Fruit fly (Drosophila melanogaster) whole organism, embryonic: Measurements from ENCODE around the gene Acat1.
A peak's percentile ranks its signal among the peaks of the same experiment; 100 is the strongest.

Experiments
- Adf1 ChIP-seq: fragments of 200-800 bp; sonication (Bioruptor generic); IDR thresholded peaks from 2 replicates; pipeline ENCODE4 v1.3.6; 2022; ENCODE audit warnings: missing biosample characterization, missing genetic modification characterization
- Bteb2 ChIP-seq: fragments of 200-800 bp; sonication (Bioruptor generic); optimal IDR thresholded peaks from 2 replicates; lab custom pipeline; 2016; ENCODE audit warnings: missing biosample characterization, missing genetic modification characterization
- CG10209 ChIP-seq: fragments of 200-800 bp; sonication (Bioruptor generic); optimal IDR thresholded peaks from 3 replicates; lab custom pipeline; 2017; ENCODE audit warnings: missing biosample characterization, mild to moderate bottlenecking, missing genetic modification characterization, missing genetic modification reagents
- CG10274 ChIP-seq: fragments of 200-800 bp; sonication (Bioruptor generic); optimal IDR thresholded peaks from 3 replicates; lab custom pipeline; 2017; ENCODE audit warnings: missing biosample characterization, mild to moderate bottlenecking, missing genetic modification characterization
- CG11398 ChIP-seq: fragments of 200-800 bp; sonication (Bioruptor generic); optimal IDR thresholded peaks from 2 replicates; lab custom pipeline; 2016; ENCODE audit warnings: missing biosample characterization, missing genetic modification characterization
- CG11696 ChIP-seq: fragments of 200-800 bp; sonication (Bioruptor generic); IDR thresholded peaks from 2 replicates; pipeline ENCODE4 v1.3.6; 2022; ENCODE audit warnings: missing biosample characterization, missing genetic modification characterization
- CG13296 ChIP-seq: fragments of 200-800 bp; sonication (Bioruptor generic); optimal IDR thresholded peaks from 3 replicates; lab custom pipeline; 2018; ENCODE audit warnings: missing biosample characterization, mild to moderate bottlenecking, missing genetic modification characterization
- CG15011 ChIP-seq: fragments of 200-800 bp; sonication (Bioruptor generic); optimal IDR thresholded peaks from 3 replicates; lab custom pipeline; 2018; ENCODE audit warnings: missing biosample characterization, mild to moderate bottlenecking, missing genetic modification characterization
- CG1529 ChIP-seq: fragments of 200-800 bp; sonication (Bioruptor generic); optimal IDR thresholded peaks from 3 replicates; lab custom pipeline; 2018; ENCODE audit warnings: missing biosample characterization, missing genetic modification characterization
- CG17829 ChIP-seq: fragments of 200-800 bp; optimal IDR thresholded peaks from 2 replicates; lab custom pipeline; 2019; ENCODE audit warnings: missing biosample characterization, mild to moderate bottlenecking, missing genetic modification characterization, moderate library complexity
- CG17912 ChIP-seq: fragments of 200-800 bp; sonication (Bioruptor generic); optimal IDR thresholded peaks from 2 replicates; lab custom pipeline; 2018; ENCODE audit warnings: missing biosample characterization, mild to moderate bottlenecking, missing genetic modification characterization
- CG18764 ChIP-seq: fragments of 200-800 bp; sonication (Bioruptor generic); optimal IDR thresholded peaks from 3 replicates; lab custom pipeline; 2016; ENCODE audit warnings: missing biosample characterization, missing genetic modification characterization
- CG2875 ChIP-seq: fragments of 200-800 bp; sonication (Bioruptor generic); optimal IDR thresholded peaks from 2 replicates; lab custom pipeline; 2017; ENCODE audit warnings: missing biosample characterization, mild to moderate bottlenecking, missing genetic modification characterization, missing genetic modification reagents
- CG4328 ChIP-seq: fragments of 200-800 bp; sonication (Bioruptor generic); optimal IDR thresholded peaks from 3 replicates; lab custom pipeline; 2017; ENCODE audit warnings: missing biosample characterization, missing genetic modification reagents, missing genetic modification characterization
- CG4617 ChIP-seq: fragments of 200-800 bp; sonication (Bioruptor generic); optimal IDR thresholded peaks from 3 replicates; lab custom pipeline; 2016; ENCODE audit warnings: missing biosample characterization, missing genetic modification characterization, borderline replicate concordance
- CG4707 ChIP-seq: fragments of 200-800 bp; sonication (Bioruptor generic); optimal IDR thresholded peaks from 2 replicates; lab custom pipeline; 2018; ENCODE audit warnings: missing biosample characterization, mild to moderate bottlenecking, missing genetic modification characterization, moderate library complexity
- CG5180 ChIP-seq: fragments of 200-800 bp; sonication (Bioruptor generic); optimal IDR thresholded peaks from 3 replicates; lab custom pipeline; 2017; ENCODE audit warnings: missing biosample characterization, missing genetic modification characterization, mild to moderate bottlenecking, moderate library complexity, missing genetic modification reagents
- CG7786 ChIP-seq: fragments of 200-800 bp; sonication (Bioruptor generic); optimal IDR thresholded peaks from 2 replicates; lab custom pipeline; 2016; ENCODE audit warnings: missing biosample characterization, missing genetic modification characterization
- CG8944 ChIP-seq: fragments of 200-800 bp; sonication (Bioruptor generic); optimal IDR thresholded peaks from 3 replicates; lab custom pipeline; 2016; ENCODE audit warnings: missing biosample characterization, missing genetic modification characterization
- Fer3 ChIP-seq: fragments of 200-800 bp; sonication (Bioruptor generic); optimal IDR thresholded peaks from 2 replicates; lab custom pipeline; 2018; ENCODE audit warnings: missing biosample characterization, mild to moderate bottlenecking, missing genetic modification characterization, moderate library complexity
- Gsc ChIP-seq: fragments of 200-800 bp; sonication (Bioruptor generic); IDR thresholded peaks from 2 replicates; pipeline ENCODE4 v1.3.6; 2022; ENCODE audit warnings: missing biosample characterization, missing genetic modification characterization
- H2.0 ChIP-seq: fragments of 200-800 bp; sonication (Bioruptor generic); IDR thresholded peaks from 2 replicates; pipeline ENCODE4 v1.3.6; 2022; ENCODE audit warnings: missing biosample characterization, missing genetic modification characterization
- Hr51 ChIP-seq, 2 experiments: fragments of 200-800 bp; sonication (Bioruptor generic); optimal IDR thresholded peaks; 2 replicates in 1 of 2; 3 replicates in 1 of 2; lab custom pipeline; 2016 to 2018; ENCODE audit warnings: missing biosample characterization in 2 of 2, missing genetic modification characterization in 2 of 2, mild to moderate bottlenecking in 1 of 2, moderate library complexity in 1 of 2
- Jarid2 ChIP-seq: fragments of 200-800 bp; sonication (Bioruptor generic); optimal IDR thresholded peaks from 3 replicates; lab custom pipeline; 2017; ENCODE audit warnings: mild to moderate bottlenecking, missing biosample characterization, missing genetic modification reagents, missing genetic modification characterization
- Max ChIP-seq: fragments of 200-800 bp; sonication (Bioruptor generic); optimal IDR thresholded peaks from 2 replicates; lab custom pipeline; 2016; ENCODE audit warnings: missing biosample characterization, mild to moderate bottlenecking, missing genetic modification characterization
- Myb ChIP-seq: fragments of 200-800 bp; sonication (Bioruptor generic); optimal IDR thresholded peaks from 2 replicates; lab custom pipeline; 2016; ENCODE audit warnings: missing biosample characterization, missing genetic modification characterization
- Nf-YC ChIP-seq: fragments of 200-800 bp; optimal IDR thresholded peaks from 3 replicates; lab custom pipeline; 2019; ENCODE audit warnings: missing biosample characterization, mild to moderate bottlenecking, missing genetic modification characterization, moderate library complexity
- Opbp ChIP-seq: fragments of 200-800 bp; sonication (Bioruptor generic); IDR thresholded peaks from 3 replicates; pipeline ENCODE4 v1.3.6; 2022; ENCODE audit warnings: missing biosample characterization, missing genetic modification characterization; ENCODE audit not compliant: partially characterized antibody
- Pdp1 ChIP-seq, 2 experiments: fragments of 200-800 bp; sonication (Bioruptor generic); optimal IDR thresholded peaks; 3 replicates each; lab custom pipeline; 2016; ENCODE audit warnings: missing biosample characterization in 2 of 2, missing genetic modification characterization in 2 of 2, mild to moderate bottlenecking in 1 of 2, moderate library complexity in 1 of 2
- Ptx1 ChIP-seq: fragments of 200-800 bp; sonication (Bioruptor generic); IDR thresholded peaks from 2 replicates; pipeline ENCODE4 v1.3.6; 2022; ENCODE audit warnings: missing biosample characterization, missing genetic modification characterization
- Ravus ChIP-seq: fragments of 200-800 bp; sonication (Bioruptor generic); IDR thresholded peaks from 2 replicates; pipeline ENCODE4 v1.3.6; 2022; ENCODE audit warnings: missing biosample characterization, missing genetic modification characterization
- Scr ChIP-seq: fragments of 200-800 bp; sonication (Bioruptor generic); IDR thresholded peaks from 2 replicates; pipeline ENCODE4 v1.3.6; 2022; ENCODE audit warnings: missing biosample characterization, missing genetic modification characterization; ENCODE audit not compliant: partially characterized antibody
- Stat92E ChIP-seq, 3 experiments: fragments of >200 bp in 2 of 3; fragments of 200-800 bp in 1 of 3; sonication (Bioruptor generic) in 1 of 3; optimal IDR thresholded peaks; 2 replicates each; lab custom pipeline; 2017 to 2019; ENCODE audit warnings: missing biosample characterization in 3 of 3, missing genetic modification characterization in 3 of 3, mild to moderate bottlenecking in 1 of 3, moderate library complexity in 1 of 3
- amos ChIP-seq: fragments of 200-800 bp; sonication (Bioruptor generic); IDR thresholded peaks from 2 replicates; pipeline ENCODE4 v1.3.6; 2022; ENCODE audit warnings: missing biosample characterization, missing genetic modification characterization; ENCODE audit not compliant: partially characterized antibody
- br ChIP-seq: fragments of >200 bp; optimal IDR thresholded peaks from 2 replicates; lab custom pipeline; 2017
- cato ChIP-seq: fragments of 200-800 bp; sonication (Bioruptor generic); optimal IDR thresholded peaks from 2 replicates; lab custom pipeline; 2016; ENCODE audit warnings: missing biosample characterization, missing genetic modification characterization, borderline replicate concordance
- chn ChIP-seq: fragments of 200-800 bp; sonication (Bioruptor generic); optimal IDR thresholded peaks from 2 replicates; lab custom pipeline; 2016; ENCODE audit warnings: missing biosample characterization, missing genetic modification characterization
- dmrt99B ChIP-seq: fragments of 200-800 bp; sonication (Bioruptor generic); optimal IDR thresholded peaks from 2 replicates; lab custom pipeline; 2018; ENCODE audit warnings: missing biosample characterization, mild to moderate bottlenecking, missing genetic modification characterization, moderate library complexity
- fd64A ChIP-seq: fragments of 200-800 bp; sonication (Bioruptor generic); optimal IDR thresholded peaks from 3 replicates; lab custom pipeline; 2018; ENCODE audit warnings: missing biosample characterization, mild to moderate bottlenecking, missing genetic modification characterization
- gcm ChIP-seq: fragments of 200-800 bp; sonication (Bioruptor generic); optimal IDR thresholded peaks from 2 replicates; lab custom pipeline; 2019; ENCODE audit warnings: missing biosample characterization, mild to moderate bottlenecking, missing genetic modification characterization, moderate library complexity
- hth ChIP-seq: fragments of >200 bp; optimal IDR thresholded peaks from 2 replicates; lab custom pipeline; 2017; ENCODE audit warnings: inconsistent platforms
- ind ChIP-seq: fragments of 200-800 bp; sonication (Bioruptor generic); optimal IDR thresholded peaks from 3 replicates; lab custom pipeline; 2016; ENCODE audit warnings: missing biosample characterization, missing genetic modification characterization
- lab ChIP-seq: fragments of 200-800 bp; sonication (Bioruptor generic); optimal IDR thresholded peaks from 3 replicates; lab custom pipeline; 2017; ENCODE audit warnings: missing biosample characterization, missing genetic modification characterization, mild to moderate bottlenecking, moderate library complexity, missing genetic modification reagents
- salm ChIP-seq: fragments of 200-800 bp; sonication (Bioruptor generic); optimal IDR thresholded peaks from 2 replicates; lab custom pipeline; 2018; ENCODE audit warnings: missing biosample characterization, mild to moderate bottlenecking, missing genetic modification characterization
- ssp ChIP-seq: fragments of 200-800 bp; sonication (Bioruptor generic); IDR thresholded peaks from 2 replicates; pipeline ENCODE4 v1.3.6; 2022; ENCODE audit warnings: missing biosample characterization, missing genetic modification characterization
- stc ChIP-seq: fragments of 200-800 bp; sonication (Bioruptor generic); IDR thresholded peaks from 2 replicates; pipeline ENCODE4 v1.3.6; 2022; ENCODE audit warnings: missing biosample characterization, missing genetic modification characterization
- trem ChIP-seq: fragments of 200-800 bp; optimal IDR thresholded peaks from 3 replicates; lab custom pipeline; 2019; ENCODE audit warnings: missing biosample characterization, mild to moderate bottlenecking, missing genetic modification characterization, moderate library complexity
- wdn ChIP-seq: fragments of 200-800 bp; sonication (Bioruptor generic); IDR thresholded peaks from 2 replicates; pipeline ENCODE4 v1.3.6; 2022; ENCODE audit warnings: missing biosample characterization, missing genetic modification characterization
- zen ChIP-seq: fragments of 200-800 bp; sonication (Bioruptor generic); optimal IDR thresholded peaks from 3 replicates; lab custom pipeline; 2018; ENCODE audit warnings: missing biosample characterization, mild to moderate bottlenecking, missing genetic modification characterization, moderate library complexity

Gene Acat1

DNA sequence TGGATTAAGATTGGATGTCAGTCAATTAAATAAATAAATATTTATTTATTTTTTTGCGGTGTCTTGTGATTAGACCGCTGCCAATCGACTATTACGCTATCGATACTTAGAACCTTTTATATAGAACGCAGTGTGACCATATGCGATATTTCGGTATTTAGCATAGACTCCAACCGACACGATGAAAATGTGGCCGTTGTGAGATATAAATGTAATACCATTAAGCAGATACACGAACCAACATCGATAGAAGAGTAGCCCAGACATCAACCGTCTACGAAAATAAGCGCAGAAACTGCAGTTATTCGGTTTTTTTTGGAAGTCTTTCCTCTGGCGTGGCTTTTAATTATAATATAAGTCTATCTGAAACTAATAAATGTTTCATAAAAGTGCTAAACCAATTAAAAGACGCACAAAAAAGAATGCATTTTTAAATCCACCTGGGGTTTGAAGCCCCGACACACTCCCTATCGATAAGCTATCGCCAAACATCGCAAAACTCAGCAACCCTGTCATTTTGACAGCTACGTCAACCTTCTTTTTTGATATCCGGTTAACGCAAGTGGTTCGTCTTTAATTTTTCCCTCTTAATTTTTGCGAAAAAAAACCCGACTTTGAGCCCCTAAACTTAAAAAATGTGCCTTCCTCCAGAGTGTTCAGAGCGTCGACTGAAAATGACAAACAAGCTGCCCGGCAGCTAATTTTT is 44.8 kb upstream of the Acat1 start, which contains the start of the genes Dhdds and RpS14a (continued):
- TF ChIP-seq CG1529 (GFP tag; lab: Kevin White, UChicago) = peak; percentile 19
- no peak for TF ChIP-seq CG8944 (GFP tag; lab: Kevin White, UChicago)
- no peak for TF ChIP-seq dmrt99B (tag; lab: Kevin White, UChicago)
- peak; percentile 67 for TF ChIP-seq CG13296 (GFP tag; lab: Kevin White, UChicago)
- peak; percentile 36 for TF ChIP-seq gcm (GFP tag; lab: Kevin White, UChicago)
- no peak for TF ChIP-seq ssp (GFP tag; lab: Robert Waterston, UW)
- TF ChIP-seq CG4328 = peak; percentile 74
- TF ChIP-seq chn (GFP tag; lab: Kevin White, UChicago) = no peak
- TF ChIP-seq CG11398 (GFP tag; lab: Kevin White, UChicago) = peak; percentile 25
- peak; percentile 56 for TF ChIP-seq salm
- TF ChIP-seq trem (tag; lab: Kevin White, UChicago) = peak; percentile 74
- TF ChIP-seq cato (GFP tag; lab: Kevin White, UChicago) = peak; percentile 43
- peak; percentile 43 to 54 for TF ChIP-seq Hr51 (GFP tag; optimal IDR thresholded peaks at IDR 0.05; lab: Kevin White, UChicago)
- peak; percentile 24 for TF ChIP-seq ind (GFP tag; lab: Kevin White, UChicago)
- no peak for TF ChIP-seq Adf1
- no peak for TF ChIP-seq stc
- no peak for TF ChIP-seq CG11696 (GFP tag; lab: Robert Waterston, UW)
- TF ChIP-seq wdn (GFP tag; lab: Robert Waterston, UW) = no peak
- peak; percentile 30 for TF ChIP-seq Bteb2
- peak; percentile 49 for TF ChIP-seq CG15011 (GFP tag; lab: Kevin White, UChicago)
- TF ChIP-seq CG4707 (GFP tag; lab: Kevin White, UChicago) = peak; percentile 38
- peak; percentile 68 for TF ChIP-seq Opbp
- peak; percentile 33 for TF ChIP-seq CG10274 (GFP tag; lab: Kevin White, UChicago)
- TF ChIP-seq lab = peak; percentile 80
- peak; percentile 44 for TF ChIP-seq CG17829 (tag; lab: Kevin White, UChicago)
- TF ChIP-seq Pdp1 (GFP tag; optimal IDR thresholded peaks at IDR 0.05; lab: Kevin White, UChicago) = peak; percentile 28 to 48
- no peak for TF ChIP-seq hth (lab: Kevin White, UChicago)
- no peak for TF ChIP-seq br (lab: Kevin White, UChicago)
- no peak for TF ChIP-seq Ravus
- TF ChIP-seq CG2875 (GFP tag; lab: Kevin White, UChicago) = peak; percentile 21
- peak; percentile 75 for TF ChIP-seq amos (GFP tag; lab: Robert Waterston, UW)
- peak in 1 of 3 experiments; percentile 44 for TF ChIP-seq Stat92E (GFP tag; optimal IDR thresholded peaks at IDR 0.05; lab: Kevin White, UChicago)
- peak; percentile 25 for TF ChIP-seq CG18764 (GFP tag; lab: Kevin White, UChicago)
- peak; percentile 25 for TF ChIP-seq CG7786 (GFP tag; lab: Kevin White, UChicago)
- peak; percentile 56 for TF ChIP-seq Max (GFP tag; lab: Kevin White, UChicago)
- TF ChIP-seq Scr (GFP tag; lab: Robert Waterston, UW) = peak; percentile 88
- peak; percentile 30 for TF ChIP-seq Jarid2 (GFP tag; lab: Kevin White, UChicago)
- no peak for TF ChIP-seq Ptx1 (GFP tag; lab: Robert Waterston, UW)
- TF ChIP-seq fd64A = peak; percentile 12
- TF ChIP-seq H2.0 (GFP tag; lab: Robert Waterston, UW) = no peak
- no peak for TF ChIP-seq CG5180 (GFP tag; lab: Kevin White, UChicago)
- peak; percentile 25 for TF ChIP-seq zen
- TF ChIP-seq CG17912 (GFP tag; lab: Kevin White, UChicago) = peak; percentile 19
- no peak for TF ChIP-seq Gsc (GFP tag; lab: Robert Waterston, UW)
- peak; percentile 6 for TF ChIP-seq CG4617
- peak; percentile 54 for TF ChIP-seq Nf-YC (tag; lab: Kevin White, UChicago)
- TF ChIP-seq Myb (GFP tag; lab: Kevin White, UChicago) = peak; percentile 50
- TF ChIP-seq Fer3 (tag; lab: Kevin White, UChicago) = peak; percentile 24
- TF ChIP-seq CG10209 (GFP tag; lab: Kevin White, UChicago) = peak; percentile 70
